Worm (Caenorhabditis elegans): ENCODE measurements around the gene rpn-9.

DNA sequence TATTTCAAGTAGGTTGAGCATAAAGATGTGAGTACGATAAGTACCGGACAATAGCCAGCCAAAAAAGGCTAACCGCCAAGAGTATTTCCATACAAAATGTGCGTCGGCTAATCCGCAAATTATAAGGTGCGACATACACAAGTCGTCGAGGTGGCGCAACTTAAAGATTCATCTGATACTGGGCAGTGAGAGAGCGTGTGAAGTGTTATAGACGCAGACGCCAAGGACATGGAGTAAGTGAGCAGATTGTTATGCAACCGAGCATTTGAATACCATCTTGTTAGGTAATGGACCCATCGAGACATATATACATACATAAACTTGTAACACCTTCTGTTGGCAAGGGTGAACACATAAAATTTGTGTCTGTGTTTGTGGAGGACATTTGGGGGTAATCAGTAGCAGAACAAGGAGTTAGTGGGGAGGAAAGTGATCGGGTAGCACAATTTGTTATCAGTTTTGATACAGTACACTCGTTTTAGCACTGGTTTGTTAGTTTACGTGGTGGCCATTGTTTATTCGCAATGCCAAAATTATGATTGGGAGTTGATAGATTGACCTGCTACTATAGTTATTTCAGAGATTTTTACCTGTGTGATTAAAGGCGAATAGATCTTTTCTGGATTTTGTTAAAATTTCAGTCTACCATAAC lies 46.7 kb upstream of the rpn-9 start:
- TF ChIP-seq pha-4 (tag; optimal IDR thresholded peaks at IDR 0.05), result no peak
- no peak for TF ChIP-seq eyg-1 (tag; optimal IDR thresholded peaks at IDR 0.05)
- no peak for TF ChIP-seq nfya-1 (tag; optimal IDR thresholded peaks at IDR 0.05)
- TF ChIP-seq npax-4 (tag; optimal IDR thresholded peaks at IDR 0.05), result no peak
- no peak for TF ChIP-seq ceh-31 (tag; optimal IDR thresholded peaks at IDR 0.05)
- TF ChIP-seq tbx-7 (tag; optimal IDR thresholded peaks at IDR 0.05), result no peak
- TF ChIP-seq fax-1 (tag; optimal IDR thresholded peaks at IDR 0.05), result no peak
- no peak for TF ChIP-seq pros-1 (tag; optimal IDR thresholded peaks at IDR 0.05)
- no peak for TF ChIP-seq fkh-10 (GFP tag; optimal IDR thresholded peaks at IDR 0.05)
- TF ChIP-seq elt-2 (tag; optimal IDR thresholded peaks at IDR 0.05), result peak; percentile 36
- no peak for TF ChIP-seq ceh-22 (tag; optimal IDR thresholded peaks at IDR 0.05)
- no peak for TF ChIP-seq ama-1 (optimal IDR thresholded peaks at IDR 0.05)
- no peak for TF ChIP-seq ahr-1 (tag; optimal IDR thresholded peaks at IDR 0.05)
- TF ChIP-seq ceh-9 (tag; optimal IDR thresholded peaks at IDR 0.05), result no peak
